Worm (Caenorhabditis elegans) whole organism, young adult: ENCODE data around the gene dnj-1.

Source experiments
- B0261.1 ChIP-seq: sonication (generic microtip); optimal IDR thresholded peaks from 2 replicates; lab custom pipeline; 2016; ENCODE audit warnings: mild to moderate bottlenecking, missing genetic modification characterization, moderate library complexity, missing compliant biosample characterization
- C17E4.6 ChIP-seq: fragments of 200-800 bp; sonication (Bioruptor generic); IDR thresholded peaks from 2 replicates; pipeline ENCODE4 v1.3.6; 2022; ENCODE audit warnings: missing genetic modification reagents, missing genetic modification characterization, missing compliant biosample characterization
- F10E7.11 ChIP-seq: sonication (generic microtip); optimal IDR thresholded peaks from 2 replicates; lab custom pipeline; 2017; ENCODE audit warnings: mild to moderate bottlenecking, missing genetic modification characterization, moderate library complexity, missing compliant biosample characterization
- F23B12.7 ChIP-seq: sonication (generic microtip); optimal IDR thresholded peaks from 2 replicates; lab custom pipeline; 2017; ENCODE audit warnings: missing genetic modification characterization, mild to moderate bottlenecking, missing compliant biosample characterization, antibody characterized with exemption, moderate library complexity; ENCODE audit not compliant: insufficient read depth
- F52B5.7 ChIP-seq: sonication (generic microtip); optimal IDR thresholded peaks from 2 replicates; lab custom pipeline; 2016; ENCODE audit warnings: mild to moderate bottlenecking, missing genetic modification characterization, missing compliant biosample characterization
- F57A8.1 ChIP-seq: fragments of 200-800 bp; sonication (Bioruptor generic); optimal IDR thresholded peaks from 2 replicates; lab custom pipeline; 2018; ENCODE audit warnings: mild to moderate bottlenecking, missing genetic modification characterization, moderate library complexity, missing compliant biosample characterization
- K11D2.4 ChIP-seq: fragments of 200-800 bp; sonication (Bioruptor generic); IDR thresholded peaks from 2 replicates; pipeline ENCODE4 v1.3.6; 2022; ENCODE audit warnings: missing genetic modification reagents, missing genetic modification characterization, missing compliant biosample characterization
- Y67H2A.10 ChIP-seq: fragments of 200-800 bp; sonication (Bioruptor generic); conservative IDR thresholded peaks from 2 replicates; pipeline ENCODE4 v1.3.6; 2022; ENCODE audit warnings: missing genetic modification reagents, missing genetic modification characterization, missing compliant biosample characterization
- Y79H2A.3 ChIP-seq: fragments of 200-800 bp; sonication (Bioruptor generic); conservative IDR thresholded peaks from 2 replicates; pipeline ENCODE4 v1.3.6; 2022; ENCODE audit warnings: missing genetic modification reagents, missing genetic modification characterization, missing compliant biosample characterization
- akir-1 ChIP-seq: fragments of 200-800 bp; sonication (Bioruptor generic); optimal IDR thresholded peaks from 2 replicates; lab custom pipeline; 2018; ENCODE audit warnings: mild to moderate bottlenecking, missing genetic modification characterization, moderate library complexity, missing compliant biosample characterization
- aptf-2 ChIP-seq: fragments of 200-800 bp; sonication (Bioruptor generic); conservative IDR thresholded peaks from 2 replicates; pipeline ENCODE4 v1.3.6; 2022; ENCODE audit warnings: missing genetic modification reagents, missing genetic modification characterization, missing compliant biosample characterization
- attf-3 ChIP-seq: fragments of 200-800 bp; sonication (Bioruptor generic); conservative IDR thresholded peaks from 2 replicates; pipeline ENCODE4 v1.3.6; 2022; ENCODE audit warnings: missing genetic modification reagents, missing genetic modification characterization, missing compliant biosample characterization
- attf-5 ChIP-seq: fragments of 200-800 bp; sonication (Bioruptor generic); optimal IDR thresholded peaks from 2 replicates; lab custom pipeline; 2018; ENCODE audit warnings: mild to moderate bottlenecking, missing genetic modification characterization, missing compliant biosample characterization
- bed-2 ChIP-seq: fragments of 200-800 bp; sonication (Bioruptor generic); IDR thresholded peaks from 2 replicates; pipeline ENCODE4 v1.3.6; 2022; ENCODE audit warnings: missing genetic modification reagents, missing genetic modification characterization, missing compliant biosample characterization
- cebp-2 ChIP-seq: fragments of 200-800 bp; sonication (Bioruptor generic); IDR thresholded peaks from 2 replicates; pipeline ENCODE4 v1.3.6; 2022; ENCODE audit warnings: missing genetic modification characterization, missing compliant biosample characterization
- ceh-58 ChIP-seq: fragments of 200-800 bp; sonication (Bioruptor generic); IDR thresholded peaks from 2 replicates; pipeline ENCODE4 v1.3.6; 2022; ENCODE audit warnings: missing genetic modification characterization, missing compliant biosample characterization
- ceh-79 ChIP-seq: sonication (generic microtip); optimal IDR thresholded peaks from 2 replicates; lab custom pipeline; 2017; ENCODE audit warnings: mild to moderate bottlenecking, missing genetic modification characterization, missing compliant biosample characterization
- chd-7 ChIP-seq: sonication (generic microtip); optimal IDR thresholded peaks from 2 replicates; lab custom pipeline; 2016; ENCODE audit warnings: mild to moderate bottlenecking, missing genetic modification characterization, moderate library complexity, missing compliant biosample characterization
- die-1 ChIP-seq: sonication (generic microtip); optimal IDR thresholded peaks from 2 replicates; lab custom pipeline; 2016; ENCODE audit warnings: missing genotype, mild to moderate bottlenecking, missing genetic modification characterization, missing compliant biosample characterization
- dox-1 ChIP-seq: fragments of 200-800 bp; sonication (Bioruptor generic); IDR thresholded peaks from 2 replicates; pipeline ENCODE4 v1.3.6; 2022; ENCODE audit warnings: missing genetic modification reagents, missing genetic modification characterization, missing compliant biosample characterization
- efl-1 ChIP-seq: fragments of 150-350 bp; optimal IDR thresholded peaks from 2 replicates; lab custom pipeline; 2014; ENCODE audit warnings: missing biosample characterization, missing genetic modification reagents, missing genetic modification characterization
- egl-18 ChIP-seq: fragments of 200-800 bp; sonication (Bioruptor generic); IDR thresholded peaks from 2 replicates; pipeline ENCODE4 v1.3.6; 2022; ENCODE audit warnings: missing genetic modification reagents, missing genetic modification characterization, missing compliant biosample characterization
- ets-4 ChIP-seq: fragments of 200-800 bp; sonication (Bioruptor generic); optimal IDR thresholded peaks from 2 replicates; lab custom pipeline; 2018; ENCODE audit warnings: mild to moderate bottlenecking, missing genetic modification characterization, missing compliant biosample characterization
- hrde-1 ChIP-seq: sonication (generic microtip); optimal IDR thresholded peaks from 2 replicates; lab custom pipeline; 2016; ENCODE audit warnings: missing genetic modification characterization, mild to moderate bottlenecking, missing compliant biosample characterization, moderate library complexity, missing genotype, missing genetic modification reagents, borderline replicate concordance
- hsf-1 ChIP-seq: fragments of 200-800 bp; sonication (Bioruptor generic); IDR thresholded peaks from 2 replicates; pipeline ENCODE4 v1.3.6; 2022; ENCODE audit warnings: missing genetic modification reagents, missing genetic modification characterization, missing compliant biosample characterization
- let-607 ChIP-seq, 2 experiments: fragments of 200-800 bp in 1 of 2; sonication (Bioruptor generic) in 1 of 2; sonication (generic microtip) in 1 of 2; optimal IDR thresholded peaks; 2 replicates each; lab custom pipeline; 2016 to 2018; ENCODE audit warnings: mild to moderate bottlenecking in 2 of 2, missing compliant biosample characterization in 2 of 2, missing genetic modification characterization in 2 of 2, moderate library complexity in 2 of 2, missing genotype in 1 of 2
- lin-35 ChIP-seq, 3 experiments: fragments of 150-350 bp in 2 of 3; sonication (generic microtip) in 1 of 3; optimal IDR thresholded peaks; 2 replicates each; lab custom pipeline; 2014 to 2018; ENCODE audit warnings: missing biosample characterization in 3 of 3, missing genetic modification characterization in 3 of 3, missing genetic modification reagents in 3 of 3
- lin-54 ChIP-seq: fragments of 200-800 bp; sonication (Bioruptor generic); optimal IDR thresholded peaks from 2 replicates; lab custom pipeline; 2018; ENCODE audit warnings: mild to moderate bottlenecking, missing genetic modification characterization, missing compliant biosample characterization
- lir-1 ChIP-seq: fragments of 200-800 bp; sonication (Bioruptor generic); conservative IDR thresholded peaks from 2 replicates; pipeline ENCODE4 v1.3.6; 2022; ENCODE audit warnings: missing genetic modification reagents, missing genetic modification characterization, missing compliant biosample characterization
- lsl-1 ChIP-seq: fragments of 200-800 bp; sonication (Bioruptor generic); optimal IDR thresholded peaks from 2 replicates; lab custom pipeline; 2018; ENCODE audit warnings: mild to moderate bottlenecking, missing genetic modification characterization, moderate library complexity, missing compliant biosample characterization
- lsy-27 ChIP-seq: sonication (generic microtip); optimal IDR thresholded peaks from 2 replicates; lab custom pipeline; 2017; ENCODE audit warnings: missing genetic modification characterization, mild to moderate bottlenecking, missing compliant biosample characterization, antibody characterized with exemption, missing genotype, borderline replicate concordance; ENCODE audit not compliant: insufficient read depth
- mcd-1 ChIP-seq: fragments of 200-800 bp; sonication (Bioruptor generic); IDR thresholded peaks from 2 replicates; pipeline ENCODE4 v1.3.6; 2022; ENCODE audit warnings: missing genetic modification reagents, missing genetic modification characterization, missing compliant biosample characterization
- mxl-1 ChIP-seq: sonication (generic microtip); optimal IDR thresholded peaks from 2 replicates; lab custom pipeline; 2016; ENCODE audit warnings: missing genetic modification characterization, missing compliant biosample characterization
- nfya-1 ChIP-seq: sonication (generic microtip); optimal IDR thresholded peaks from 2 replicates; lab custom pipeline; 2017; ENCODE audit warnings: antibody characterized with exemption, missing compliant biosample characterization, missing genetic modification characterization, borderline replicate concordance; ENCODE audit not compliant: insufficient read depth
- nhr-120 ChIP-seq: fragments of 200-800 bp; sonication (Bioruptor generic); IDR thresholded peaks from 2 replicates; pipeline ENCODE4 v1.3.6; 2022; ENCODE audit warnings: missing genetic modification characterization, missing compliant biosample characterization
- nhr-179 ChIP-seq: sonication (generic microtip); optimal IDR thresholded peaks from 2 replicates; lab custom pipeline; 2016; ENCODE audit warnings: mild to moderate bottlenecking, missing genetic modification characterization, missing compliant biosample characterization
- nhr-27 ChIP-seq: fragments of 200-800 bp; sonication (Bioruptor generic); optimal IDR thresholded peaks from 2 replicates; lab custom pipeline; 2018; ENCODE audit warnings: mild to moderate bottlenecking, missing genetic modification characterization, moderate library complexity, missing compliant biosample characterization
- nhr-80 ChIP-seq: sonication (generic microtip); optimal IDR thresholded peaks from 2 replicates; lab custom pipeline; 2016; ENCODE audit warnings: missing genetic modification characterization, missing compliant biosample characterization
- rec-8 ChIP-seq, 2 experiments: sonication (generic microtip); optimal IDR thresholded peaks; 2 replicates each; lab custom pipeline; 2016; ENCODE audit warnings: mild to moderate bottlenecking in 2 of 2, missing genetic modification characterization in 2 of 2, missing genetic modification reagents in 2 of 2, missing genotype in 2 of 2, missing biosample characterization in 1 of 2, missing compliant biosample characterization in 1 of 2, moderate library complexity in 1 of 2
- repo-1 ChIP-seq: sonication (generic microtip); optimal IDR thresholded peaks from 2 replicates; lab custom pipeline; 2017; ENCODE audit warnings: mild to moderate bottlenecking, missing genetic modification characterization, missing compliant biosample characterization
- sdz-38 ChIP-seq: sonication (generic microtip); optimal IDR thresholded peaks from 2 replicates; lab custom pipeline; 2016; ENCODE audit warnings: missing genotype, missing genetic modification characterization, missing compliant biosample characterization
- snpc-3.4 ChIP-seq: sonication (generic microtip); optimal IDR thresholded peaks from 2 replicates; lab custom pipeline; 2017; ENCODE audit warnings: missing genetic modification characterization, mild to moderate bottlenecking, missing compliant biosample characterization, antibody characterized with exemption, moderate library complexity, missing genotype, missing genetic modification reagents
- snpc-4 ChIP-seq, 5 experiments: fragments of 150-350 bp in 1 of 5; sonication (generic microtip) in 4 of 5; optimal IDR thresholded peaks; 2 replicates each; lab custom pipeline; 2014 to 2018; ENCODE audit warnings: missing genetic modification characterization in 5 of 5, missing biosample characterization in 3 of 5, antibody characterized with exemption in 2 of 5, mild to moderate bottlenecking in 2 of 5, missing compliant biosample characterization in 2 of 5, missing genotype in 2 of 5, moderate library complexity in 2 of 5, missing genetic modification reagents in 1 of 5
- tbp1 ChIP-seq: fragments of 200-800 bp; sonication (Bioruptor generic); optimal IDR thresholded peaks from 2 replicates; lab custom pipeline; 2018; ENCODE audit warnings: mild to moderate bottlenecking, missing genetic modification characterization, missing compliant biosample characterization
- unc-130 ChIP-seq: sonication (generic microtip); optimal IDR thresholded peaks from 2 replicates; lab custom pipeline; 2016; ENCODE audit warnings: missing genetic modification reagents, missing genetic modification characterization, missing compliant biosample characterization
- ztf-26 ChIP-seq: sonication (generic microtip); optimal IDR thresholded peaks from 2 replicates; lab custom pipeline; 2017; ENCODE audit warnings: missing genetic modification characterization, missing compliant biosample characterization
- ztf-6 ChIP-seq: fragments of 200-800 bp; sonication (Bioruptor generic); IDR thresholded peaks from 2 replicates; pipeline ENCODE4 v1.3.6; 2022; ENCODE audit warnings: missing genetic modification reagents, missing genetic modification characterization, missing compliant biosample characterization

dnj-1 gene

DNA sequence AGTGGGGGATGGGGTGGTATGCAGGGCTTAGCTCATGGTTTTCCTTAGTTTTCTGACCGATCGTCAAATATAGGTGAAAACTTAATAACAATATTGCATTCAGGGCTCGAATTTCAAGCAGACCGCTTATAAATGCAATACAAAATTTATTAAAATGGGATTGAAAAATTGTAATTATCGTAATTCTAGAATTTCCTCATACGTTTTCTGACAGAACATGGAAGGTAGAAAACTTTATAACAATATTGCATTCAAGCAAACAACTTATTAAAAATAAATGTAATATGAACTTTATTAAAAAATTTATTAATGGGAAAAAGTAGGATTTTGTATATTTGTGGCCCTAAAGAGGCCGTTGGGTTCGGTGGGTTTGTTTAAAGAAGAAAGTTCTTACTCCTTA, 24.8 kb downstream of the dnj-1 start (continued):
- no peak for TF ChIP-seq let-607 (tag; optimal IDR thresholded peaks at IDR 0.05; lab: Kevin White, UChicago)
- TF ChIP-seq ztf-6: no peak
- no peak for TF ChIP-seq ztf-26 (tag; lab: Kevin White, UChicago)
- TF ChIP-seq lsy-27 (tag; lab: Kevin White, UChicago): no peak
- TF ChIP-seq akir-1 (GFP tag; lab: Kevin White, UChicago): no peak
- peak; percentile 56; the same call in 1 of the 2 replicates for TF ChIP-seq Y79H2A.3 (GFP tag; lab: Robert Waterston, UW)
- 0 out of 2 replicates have a peak, but pooled peaks have one; percentile 7 for TF ChIP-seq C17E4.6
- TF ChIP-seq egl-18 (GFP tag; lab: Robert Waterston, UW): no peak
- no peak for TF ChIP-seq sdz-38 (tag; lab: Kevin White, UChicago)
- TF ChIP-seq lin-35 (GFP tag; optimal IDR thresholded peaks at IDR 0.05; lab: Kevin White, UChicago): no peak
- TF ChIP-seq dox-1 (GFP tag; lab: Robert Waterston, UW): peak; percentile 64; the same call in 1 of the 2 replicates
- no peak for TF ChIP-seq B0261.1
- TF ChIP-seq attf-5: no peak
- no peak for TF ChIP-seq attf-3 (GFP tag; lab: Robert Waterston, UW)
- TF ChIP-seq mcd-1 (GFP tag; lab: Robert Waterston, UW): 0 out of 2 replicates have a peak, but pooled peaks have one; percentile 18
- no peak for TF ChIP-seq unc-130
- no peak for TF ChIP-seq Y67H2A.10 (GFP tag; lab: Robert Waterston, UW)
- TF ChIP-seq F23B12.7: no peak
- TF ChIP-seq die-1 (tag; lab: Kevin White, UChicago): no peak
- TF ChIP-seq nfya-1 (tag; lab: Kevin White, UChicago): no peak
- TF ChIP-seq lsl-1 (GFP tag; lab: Kevin White, UChicago): no peak
- TF ChIP-seq nhr-80 (tag; lab: Kevin White, UChicago): no peak
- no peak for TF ChIP-seq ceh-79 (tag; lab: Kevin White, UChicago)
- no peak for TF ChIP-seq K11D2.4
- no peak for TF ChIP-seq ets-4 (GFP tag; lab: Kevin White, UChicago)
- no peak for TF ChIP-seq nhr-27 (tag; lab: Kevin White, UChicago)
- TF ChIP-seq bed-2 (GFP tag; lab: Robert Waterston, UW): no peak
- no peak for TF ChIP-seq mxl-1 (tag; lab: Kevin White, UChicago)
- no peak for TF ChIP-seq tbp1 (GFP tag; lab: Kevin White, UChicago)
- TF ChIP-seq snpc-3.4 (tag; lab: Kevin White, UChicago): peak; percentile 7
- no peak for TF ChIP-seq snpc-4 (GFP tag; optimal IDR thresholded peaks at IDR 0.05; lab: Kevin White, UChicago)
- TF ChIP-seq snpc-4 (tag; optimal IDR thresholded peaks at IDR 0.05; lab: Kevin White, UChicago): peak in 1 of 4 experiments; percentile 25
- TF ChIP-seq ceh-58 (GFP tag; lab: Robert Waterston, UW): no peak
- TF ChIP-seq hsf-1 (GFP tag; lab: Robert Waterston, UW): peak; percentile 61; the same call in 1 of the 2 replicates
- no peak for TF ChIP-seq rec-8 (tag; optimal IDR thresholded peaks at IDR 0.05; lab: Kevin White, UChicago)
- no peak for TF ChIP-seq nhr-120 (GFP tag; lab: Robert Waterston, UW)
- no peak for TF ChIP-seq lir-1 (GFP tag; lab: Robert Waterston, UW)
- TF ChIP-seq lin-54 (GFP tag; lab: Kevin White, UChicago): no peak
- no peak for TF ChIP-seq cebp-2 (GFP tag; lab: Robert Waterston, UW)
- no peak for TF ChIP-seq F57A8.1 (GFP tag; lab: Kevin White, UChicago)
- no peak for TF ChIP-seq aptf-2 (GFP tag; lab: Robert Waterston, UW)
- TF ChIP-seq hrde-1 (tag; lab: Kevin White, UChicago): peak; percentile 82
- TF ChIP-seq efl-1 (GFP tag; lab: Kevin White, UChicago): no peak
- no peak for TF ChIP-seq nhr-179 (tag; lab: Kevin White, UChicago)
- TF ChIP-seq chd-7: no peak
- no peak for TF ChIP-seq F52B5.7 (tag; lab: Kevin White, UChicago)
- no peak for TF ChIP-seq F10E7.11 (tag; lab: Kevin White, UChicago)
- no peak for TF ChIP-seq repo-1
